Worm (Caenorhabditis elegans) whole organism, L2 larva: Measurements from ENCODE around the gene F31E8.4.

Experiments used
- R02D3.7 ChIP-seq: fragments of 150-350 bp; optimal IDR thresholded peaks from 2 replicates; lab custom pipeline; 2014; ENCODE audit warnings: missing biosample characterization, missing genetic modification characterization
- ZK546.5 ChIP-seq: sonication (generic microtip); optimal IDR thresholded peaks from 2 replicates; lab custom pipeline; 2017; ENCODE audit warnings: missing biosample characterization, missing genetic modification characterization
- ama-1 ChIP-seq: fragments of 150-350 bp; optimal IDR thresholded peaks from 2 replicates; lab custom pipeline; 2018; ENCODE audit warnings: inconsistent platforms
- crh-2 ChIP-seq: sonication (generic microtip); optimal IDR thresholded peaks from 2 replicates; lab custom pipeline; 2017; ENCODE audit warnings: missing biosample characterization, missing genetic modification characterization
- dmd-4 ChIP-seq: sonication (generic microtip); optimal IDR thresholded peaks from 2 replicates; lab custom pipeline; 2017; ENCODE audit warnings: missing biosample characterization, missing genetic modification characterization
- fos-1 ChIP-seq: fragments of 150-350 bp; optimal IDR thresholded peaks from 2 replicates; lab custom pipeline; 2014; ENCODE audit warnings: missing biosample characterization, missing genetic modification characterization
- lin-11 ChIP-seq: fragments of 150-350 bp; sonication (generic microtip); optimal IDR thresholded peaks from 2 replicates; lab custom pipeline; 2014; ENCODE audit warnings: missing biosample characterization, missing genetic modification characterization, inconsistent platforms, mixed read lengths
- lin-13 ChIP-seq: fragments of 150-350 bp; optimal IDR thresholded peaks from 2 replicates; lab custom pipeline; 2014; ENCODE audit warnings: missing biosample characterization, missing genetic modification reagents, missing genetic modification characterization
- lsy-2 ChIP-seq, 2 experiments: fragments of 150-350 bp in 1 of 2; sonication (generic microtip) in 1 of 2; optimal IDR thresholded peaks; 2 replicates each; lab custom pipeline; 2014 to 2017; ENCODE audit warnings: missing biosample characterization in 2 of 2, missing genetic modification characterization in 2 of 2
- nhr-11 ChIP-seq: fragments of 150-350 bp; optimal IDR thresholded peaks from 2 replicates; lab custom pipeline; 2014; ENCODE audit warnings: missing biosample characterization, missing genetic modification characterization
- nhr-23 ChIP-seq: fragments of 150-350 bp; optimal IDR thresholded peaks from 2 replicates; lab custom pipeline; 2014; ENCODE audit warnings: missing biosample characterization, missing genetic modification reagents, missing genetic modification characterization
- nhr-77 ChIP-seq: fragments of 150-350 bp; optimal IDR thresholded peaks from 2 replicates; lab custom pipeline; 2014; ENCODE audit warnings: missing biosample characterization, missing genetic modification characterization
- snpc-4 ChIP-seq: fragments of 150-350 bp; optimal IDR thresholded peaks from 2 replicates; lab custom pipeline; 2014; ENCODE audit warnings: missing biosample characterization, missing genetic modification characterization
- unc-39 ChIP-seq: fragments of 150-350 bp; optimal IDR thresholded peaks from 2 replicates; lab custom pipeline; 2014; ENCODE audit warnings: missing biosample characterization, missing genetic modification characterization

ce11 chrII:6788672-6789298 is 11.2 kb downstream of the F31E8.4 start, which contains the start of gene T13C2.3:
- no peak for TF ChIP-seq crh-2 (tag; lab: Kevin White, UChicago)
- no peak for TF ChIP-seq nhr-77 (tag; lab: Kevin White, UChicago)
- TF ChIP-seq nhr-11 (tag; lab: Kevin White, UChicago) = no peak
- TF ChIP-seq lin-13 (GFP tag; lab: Kevin White, UChicago) = no peak
- TF ChIP-seq lin-11 (tag; lab: Kevin White, UChicago) = no peak
- TF ChIP-seq unc-39 (tag; lab: Kevin White, UChicago) = no peak
- no peak for TF ChIP-seq ZK546.5
- no peak for TF ChIP-seq dmd-4 (tag; lab: Kevin White, UChicago)
- no peak for TF ChIP-seq ama-1
- no peak for TF ChIP-seq R02D3.7 (tag; lab: Kevin White, UChicago)
- no peak for TF ChIP-seq snpc-4 (tag; lab: Kevin White, UChicago)
- TF ChIP-seq nhr-23 (tag; lab: Kevin White, UChicago) = no peak
- no peak for TF ChIP-seq lsy-2 (tag; optimal IDR thresholded peaks at IDR 0.05; lab: Kevin White, UChicago)
- no peak for TF ChIP-seq fos-1 (tag; lab: Kevin White, UChicago)
